Fruit fly (Drosophila melanogaster): Measurements from ENCODE around the gene CG13458.
A peak's percentile ranks its signal among the peaks of the same experiment; 100 is the strongest.

Gene CG13458

DNA sequence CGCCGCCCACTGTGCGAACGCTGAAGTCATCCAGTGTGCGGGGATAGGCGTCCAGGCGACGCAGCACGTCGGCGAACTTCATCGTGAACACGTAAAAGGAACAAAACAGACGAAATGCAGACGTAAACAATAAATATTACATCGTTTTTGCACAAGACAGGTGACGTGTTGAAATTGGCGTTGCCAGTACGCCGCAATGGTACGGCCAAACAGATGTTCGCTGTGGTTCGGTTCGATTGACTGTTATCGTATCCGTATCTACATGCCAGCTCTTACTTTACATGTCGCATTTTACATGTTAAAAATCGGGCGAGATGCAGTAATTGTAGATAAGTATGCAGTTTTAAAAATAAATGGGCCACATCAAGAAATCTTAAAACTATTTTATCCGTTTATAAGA is 50.1 kb downstream of the CG13458 start, which contains the start of gene CG7011 (continued):
- no peak for TF ChIP-seq HHEX (GFP tag; optimal IDR thresholded peaks at IDR 0.05)
- TF ChIP-seq Myb (GFP tag; optimal IDR thresholded peaks at IDR 0.05): peak; percentile 10
- no peak for TF ChIP-seq CG11093 (GFP tag; IDR thresholded peaks at IDR 0.05)
- peak; percentile 65 for TF ChIP-seq CG6791 (GFP tag; IDR thresholded peaks at IDR 0.05; ENCODE audit: partially characterized antibody)
- TF ChIP-seq dati (GFP tag; IDR thresholded peaks at IDR 0.05): no peak
- TF ChIP-seq Usf (GFP tag; optimal IDR thresholded peaks at IDR 0.05): no peak
- no peak for TF ChIP-seq CG13775 (GFP tag; optimal IDR thresholded peaks at IDR 0.05)
- TF ChIP-seq nmo (GFP tag; optimal IDR thresholded peaks at IDR 0.05): no peak
- TF ChIP-seq D19B (GFP tag; optimal IDR thresholded peaks at IDR 0.05): no peak
- no peak for TF ChIP-seq tll (GFP tag; optimal IDR thresholded peaks at IDR 0.05)
- no peak for TF ChIP-seq dmrt99B (tag; optimal IDR thresholded peaks at IDR 0.05)
- TF ChIP-seq Vsx1 (GFP tag; optimal IDR thresholded peaks at IDR 0.05): no peak
- no peak for TF ChIP-seq Lpt (GFP tag; optimal IDR thresholded peaks at IDR 0.05)
- no peak for TF ChIP-seq Dfd (GFP tag; optimal IDR thresholded peaks at IDR 0.05)
- TF ChIP-seq gt (GFP tag; IDR thresholded peaks at IDR 0.05): no peak
- no peak for TF ChIP-seq CG17359 (tag; optimal IDR thresholded peaks at IDR 0.05)
- TF ChIP-seq CG5180 (GFP tag; optimal IDR thresholded peaks at IDR 0.05): peak; percentile 88
- no peak for TF ChIP-seq Atf-2 (GFP tag; optimal IDR thresholded peaks at IDR 0.05)
- peak; percentile 66 for TF ChIP-seq Dref (GFP tag; IDR thresholded peaks at IDR 0.05)
- peak; percentile 16 for TF ChIP-seq CG2116 (GFP tag; optimal IDR thresholded peaks at IDR 0.05)
- TF ChIP-seq CG1529 (GFP tag; optimal IDR thresholded peaks at IDR 0.05): no peak
- no peak for TF ChIP-seq H2.0 (GFP tag; IDR thresholded peaks at IDR 0.05)
- TF ChIP-seq CG17612 (GFP tag; IDR thresholded peaks at IDR 0.05): no peak
- TF ChIP-seq CG6254 (GFP tag; optimal IDR thresholded peaks at IDR 0.05): no peak
- 0 out of 3 replicates have a peak, but pooled peaks have one; percentile 27 for TF ChIP-seq vnd (GFP tag; IDR thresholded peaks at IDR 0.05; ENCODE audit: partially characterized antibody)
- no peak for TF ChIP-seq CG2199 (GFP tag; IDR thresholded peaks at IDR 0.05)
- TF ChIP-seq croc (GFP tag; conservative IDR thresholded peaks at IDR 0.05): no peak
- no peak for TF ChIP-seq CG32772 (GFP tag; IDR thresholded peaks at IDR 0.05)
- no peak for TF ChIP-seq CG12219 (GFP tag; optimal IDR thresholded peaks at IDR 0.05)
- no peak for TF ChIP-seq Drgx (GFP tag; IDR thresholded peaks at IDR 0.05)
- TF ChIP-seq sens (GFP tag): peak; percentile 23
- TF ChIP-seq psq (GFP tag; optimal IDR thresholded peaks at IDR 0.05): no peak
- TF ChIP-seq CG17802 (tag; optimal IDR thresholded peaks at IDR 0.05): no peak
- TF ChIP-seq CG7928 (GFP tag; optimal IDR thresholded peaks at IDR 0.05): no peak
- peak; percentile 43 for TF ChIP-seq Sry-δ (GFP tag; optimal IDR thresholded peaks at IDR 0.05)
- TF ChIP-seq CG1792 (GFP tag; optimal IDR thresholded peaks at IDR 0.05): no peak
- TF ChIP-seq PHDP (tag; optimal IDR thresholded peaks at IDR 0.05): no peak
- TF ChIP-seq onecut (GFP tag; IDR thresholded peaks at IDR 0.05): no peak
- no peak for TF ChIP-seq aop (GFP tag; IDR thresholded peaks at IDR 0.05)
- TF ChIP-seq lmd (GFP tag; IDR thresholded peaks at IDR 0.05): no peak
- no peak for TF ChIP-seq vvl (GFP tag; IDR thresholded peaks at IDR 0.05)
- no peak for TF ChIP-seq CG4404 (GFP tag; IDR thresholded peaks at IDR 0.05)
- no peak for TF ChIP-seq CG30431 (GFP tag; optimal IDR thresholded peaks at IDR 0.05)
- no peak for TF ChIP-seq HLH3B (GFP tag; IDR thresholded peaks at IDR 0.05)
- no peak for TF ChIP-seq CG15011 (GFP tag; optimal IDR thresholded peaks at IDR 0.05)
- no peak for TF ChIP-seq CG42726 (GFP tag; IDR thresholded peaks at IDR 0.05; ENCODE audit: partially characterized antibody)
- TF ChIP-seq CG8388 (GFP tag; optimal IDR thresholded peaks at IDR 0.05): no peak
- TF ChIP-seq CG17385 (GFP tag; optimal IDR thresholded peaks at IDR 0.05): no peak
- no peak for TF ChIP-seq chm (GFP tag; IDR thresholded peaks at IDR 0.05)
- no peak for TF ChIP-seq ken (GFP tag; IDR thresholded peaks at IDR 0.05)
- TF ChIP-seq CG3281 (GFP tag; optimal IDR thresholded peaks at IDR 0.05): no peak
- peak; percentile 2 for TF ChIP-seq Lhr (GFP tag; optimal IDR thresholded peaks at IDR 0.05)

Data from whole organism, embryonic.